Fruit fly (Drosophila melanogaster): ENCODE measurements around the gene CG33673.

The CG33673 gene

DNA sequence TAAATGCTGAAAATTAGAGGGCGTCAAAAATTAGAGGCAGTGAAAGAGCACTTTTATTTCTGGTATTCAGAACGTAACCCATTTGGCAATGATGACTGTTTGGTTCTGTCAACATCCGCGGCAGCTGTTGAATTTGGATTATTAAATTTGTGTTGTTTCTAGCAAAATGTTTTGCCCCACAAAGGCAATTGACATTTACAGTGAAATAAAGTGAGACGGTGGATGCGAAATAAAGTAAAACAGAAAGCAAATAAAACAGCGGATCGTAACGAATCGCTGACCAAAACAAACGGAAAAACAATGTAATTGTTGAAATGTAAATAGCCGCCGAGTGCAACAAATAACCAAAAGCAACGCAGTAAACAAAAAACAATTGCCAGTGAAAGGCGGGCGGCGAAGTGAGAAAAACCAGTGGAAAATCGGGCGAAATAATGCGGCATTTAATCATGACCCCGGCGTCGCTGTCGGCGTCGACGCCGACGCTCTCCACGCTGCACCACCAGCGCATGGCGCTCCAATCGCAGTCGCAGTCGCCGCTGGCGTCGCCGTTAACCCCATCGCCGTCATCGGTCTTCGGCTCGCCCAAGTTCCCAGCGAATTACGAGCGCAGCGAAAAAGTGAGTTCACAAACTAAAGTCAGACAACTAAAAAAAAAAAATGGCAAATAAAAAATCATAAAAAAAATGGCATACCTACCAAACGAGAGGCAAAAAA, 33.3 kb downstream of the CG33673 start (continued):
- TF ChIP-seq bsh (GFP tag; optimal IDR thresholded peaks at IDR 0.05) (peak in 1 of 2 experiments; percentile 16), Adf1 (GFP tag; IDR thresholded peaks at IDR 0.05) (peak; percentile 51; the same call in 1 of the 2 replicates)

dm6 chr2L:1912489-1912888, 34.0 kb downstream of the CG33673 start:
- TF ChIP-seq sens (GFP tag) (peak; percentile 68), lab (GFP tag; optimal IDR thresholded peaks at IDR 0.05) (peak; percentile 15), exex (tag; optimal IDR thresholded peaks at IDR 0.05) (peak; percentile 88), CG2678 (tag; optimal IDR thresholded peaks at IDR 0.05) (peak; percentile 24), CG18599 (GFP tag; optimal IDR thresholded peaks at IDR 0.05) (peak; percentile 9), CG14441 (GFP tag; IDR thresholded peaks at IDR 0.05) (0 out of 2 replicates have a peak, but pooled peaks have one; percentile 22), zen (tag; optimal IDR thresholded peaks at IDR 0.05) (no peak), B-H2 (GFP tag; optimal IDR thresholded peaks at IDR 0.05) (peak; percentile 7), scrt (GFP tag; optimal IDR thresholded peaks at IDR 0.05) (peak; percentile 3), onecut (GFP tag; IDR thresholded peaks at IDR 0.05) (no peak), zen2 (GFP tag; IDR thresholded peaks at IDR 0.05; ENCODE audit: partially characterized antibody) (no peak), caup (GFP tag; optimal IDR thresholded peaks at IDR 0.05; ENCODE audit: severe bottlenecking) (no peak), MESR4 (GFP tag; optimal IDR thresholded peaks at IDR 0.05) (no peak), CG3995 (GFP tag; optimal IDR thresholded peaks at IDR 0.05) (no peak), sug (tag; optimal IDR thresholded peaks at IDR 0.05) (peak; percentile 57), YL-1 (GFP tag; optimal IDR thresholded peaks at IDR 0.05) (no peak), CG7372 (GFP tag; IDR thresholded peaks at IDR 0.05) (0 out of 2 replicates have a peak, but pooled peaks have one; percentile 11), dysf (GFP tag; IDR thresholded peaks at IDR 0.05) (no peak), Hmr (GFP tag; optimal IDR thresholded peaks at IDR 0.05) (peak; percentile 11), CG34376 (GFP tag; optimal IDR thresholded peaks at IDR 0.05) (peak; percentile 53), Drgx (GFP tag; IDR thresholded peaks at IDR 0.05) (no peak), GATAe (GFP tag; conservative IDR thresholded peaks at IDR 0.05) (0 out of 2 replicates have a peak, but pooled peaks have one; percentile 26), CG15601 (tag; optimal IDR thresholded peaks at IDR 0.05) (no peak), mirr (GFP tag; optimal IDR thresholded peaks at IDR 0.05) (peak; percentile 72)

- no peak for TF ChIP-seq sr (GFP tag; IDR thresholded peaks at IDR 0.05)
- TF ChIP-seq wdn (GFP tag; IDR thresholded peaks at IDR 0.05), result no peak
- TF ChIP-seq CG16863 (GFP tag; optimal IDR thresholded peaks at IDR 0.05), result no peak
- TF ChIP-seq CG17359 (tag; optimal IDR thresholded peaks at IDR 0.05), result peak; percentile 21
- no peak for TF ChIP-seq jumu (GFP tag; optimal IDR thresholded peaks at IDR 0.05)
- TF ChIP-seq mirr (GFP tag; optimal IDR thresholded peaks at IDR 0.05), result no peak
- TF ChIP-seq CG13424 (tag; optimal IDR thresholded peaks at IDR 0.05), result peak; percentile 4
- peak; percentile 9 for TF ChIP-seq PHDP (tag; optimal IDR thresholded peaks at IDR 0.05)
- TF ChIP-seq CG31441 (GFP tag; IDR thresholded peaks at IDR 0.05), result peak; percentile 18; the same call in 1 of the 2 replicates
- peak; percentile 28 for TF ChIP-seq dmrt99B (tag; optimal IDR thresholded peaks at IDR 0.05)
- peak; percentile 60 for TF ChIP-seq Deaf1 (tag; optimal IDR thresholded peaks at IDR 0.05)
- peak; percentile 11 for TF ChIP-seq CG6254 (GFP tag; optimal IDR thresholded peaks at IDR 0.05)
- no peak for TF ChIP-seq wor (GFP tag; IDR thresholded peaks at IDR 0.05)
- no peak for TF ChIP-seq Taf1 (GFP tag; IDR thresholded peaks at IDR 0.05)
- TF ChIP-seq Nf-YB (GFP tag; optimal IDR thresholded peaks at IDR 0.05), result no peak
- peak; percentile 0 for TF ChIP-seq CG17568 (GFP tag; optimal IDR thresholded peaks at IDR 0.05)
- no peak for TF ChIP-seq Rx (GFP tag; IDR thresholded peaks at IDR 0.05)
- TF ChIP-seq CG2202 (tag; optimal IDR thresholded peaks at IDR 0.05), result no peak
- no peak for TF ChIP-seq CG9215 (GFP tag; IDR thresholded peaks at IDR 0.05)
- 0 out of 2 replicates have a peak, but pooled peaks have one; percentile 6 for TF ChIP-seq CG4360 (GFP tag; IDR thresholded peaks at IDR 0.05)
- peak; percentile 10 for TF ChIP-seq kni (GFP tag; optimal IDR thresholded peaks at IDR 0.05)
These were observed 35.1 kb downstream of the CG33673 start for dm6 chr2L:1911316-1911873.
